Worm (Caenorhabditis elegans) whole organism, early embryonic: ENCODE data around the gene cwp-5.

Source experiments
- aly-1 ChIP-seq: sonication (generic microtip); optimal IDR thresholded peaks from 2 replicates; lab custom pipeline; 2016; ENCODE audit warnings: missing genetic modification characterization, missing compliant biosample characterization
- ama-1 ChIP-seq: fragments of 150-350 bp; optimal IDR thresholded peaks from 2 replicates; lab custom pipeline; 2014
- hmg-4 ChIP-seq: fragments of 200-800 bp; sonication (Bioruptor generic); optimal IDR thresholded peaks from 2 replicates; lab custom pipeline; 2018; ENCODE audit warnings: mild to moderate bottlenecking, missing genetic modification characterization, missing compliant biosample characterization
- tbx-11 ChIP-seq: fragments of 200-800 bp; sonication (Bioruptor generic); IDR thresholded peaks from 2 replicates; pipeline ENCODE4 v1.3.6; 2022; ENCODE audit warnings: missing genetic modification characterization, missing compliant biosample characterization
- tra-4 ChIP-seq: sonication (generic microtip); optimal IDR thresholded peaks from 2 replicates; lab custom pipeline; 2017; ENCODE audit warnings: missing genetic modification characterization, missing compliant biosample characterization

DNA sequence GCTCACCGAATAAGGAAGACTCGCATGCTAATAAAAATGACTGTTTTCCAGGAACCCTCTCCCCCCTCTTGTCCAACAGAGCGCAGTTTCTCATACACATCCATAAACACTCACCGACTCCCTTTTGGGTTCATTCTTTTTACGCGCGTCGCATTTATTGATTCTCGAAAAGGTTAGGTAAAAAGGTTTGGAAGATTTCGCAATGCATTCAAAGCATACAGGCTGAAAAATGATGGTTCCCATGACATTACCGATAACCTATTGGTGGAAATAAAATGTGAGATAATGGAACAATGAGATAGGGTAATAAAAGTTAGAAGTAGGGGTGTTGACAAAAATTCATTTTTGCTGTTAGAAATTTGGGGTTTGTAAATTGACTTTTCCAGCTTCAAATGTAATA lies 31.3 kb downstream of the cwp-5 start:
- no peak for TF ChIP-seq tra-4 (tag; lab: Kevin White, UChicago)
- no peak for TF ChIP-seq hmg-4 (GFP tag; lab: Kevin White, UChicago)
- no peak for TF ChIP-seq tbx-11
- no peak for TF ChIP-seq ama-1 (lab: Kevin White, UChicago)
- no peak for TF ChIP-seq aly-1 (tag; lab: Kevin White, UChicago)
